Fruit fly (Drosophila melanogaster) Kc167 (cell line): ENCODE results near the gene CG31904.

Source experiments
- Myc ChIP-seq: fragments of >200 bp; optimal IDR thresholded peaks from 2 replicates; lab custom pipeline; 2017; ENCODE audit warnings: missing external identifiers
- Sin3A ChIP-seq: fragments of >200 bp; optimal IDR thresholded peaks from 2 replicates; lab custom pipeline; 2018; ENCODE audit warnings: missing external identifiers
- h ChIP-seq: fragments of >200 bp; optimal IDR thresholded peaks from 3 replicates; lab custom pipeline; 2018; ENCODE audit warnings: missing external identifiers
- insv ChIP-seq: fragments of >200 bp; optimal IDR thresholded peaks from 3 replicates; lab custom pipeline; 2018; ENCODE audit warnings: missing external identifiers
- psq ChIP-seq: fragments of >200 bp; optimal IDR thresholded peaks from 2 replicates; lab custom pipeline; 2017; ENCODE audit warnings: missing external identifiers
- ttk ChIP-seq: sonication (Bioruptor generic); optimal IDR thresholded peaks from 2 replicates; lab custom pipeline; 2017; ENCODE audit warnings: missing external identifiers

DNA sequence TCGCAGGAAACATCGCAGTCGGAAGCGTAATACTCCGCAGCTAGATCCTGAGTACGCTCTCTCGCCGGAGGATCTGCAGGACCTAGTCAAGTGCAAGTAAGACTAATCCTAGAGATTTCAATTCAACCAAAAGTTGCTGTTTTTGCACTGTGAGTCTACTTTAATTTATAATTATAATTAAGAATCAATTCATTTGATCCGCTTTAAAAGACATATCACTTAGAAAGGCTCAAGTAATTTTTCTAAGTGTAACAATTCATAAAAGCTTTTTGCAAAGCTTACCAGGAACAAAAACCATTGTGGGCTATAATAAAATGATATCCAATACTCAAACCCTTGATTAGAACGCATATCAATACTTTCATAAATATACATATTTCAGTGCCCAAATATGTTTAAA is 18.2 kb upstream of the CG31904 start:
- TF ChIP-seq ttk = no peak
- no peak for TF ChIP-seq psq (lab: Kevin White, UChicago)
- no peak for TF ChIP-seq Sin3A
- TF ChIP-seq insv = no peak
- TF ChIP-seq Myc (lab: Kevin White, UChicago) = no peak
- TF ChIP-seq h (lab: Kevin White, UChicago) = no peak
